Fruit fly (Drosophila melanogaster) whole organism, adult: ENCODE results near the gene CG8289.

Source experiments
- CG11617 ChIP-seq: fragments of 200-800 bp; sonication (Bioruptor generic); optimal IDR thresholded peaks from 2 replicates; lab custom pipeline; 2017; ENCODE audit warnings: mild to moderate bottlenecking, missing biosample characterization, missing genetic modification reagents, missing genetic modification characterization
- CG12768 ChIP-seq: fragments of 200-800 bp; sonication (Bioruptor generic); optimal IDR thresholded peaks from 2 replicates; lab custom pipeline; 2017; ENCODE audit warnings: missing biosample characterization, missing genetic modification characterization, mild to moderate bottlenecking, moderate library complexity, missing genetic modification reagents
- CG14711 ChIP-seq: fragments of 200-800 bp; sonication (Bioruptor generic); optimal IDR thresholded peaks from 2 replicates; lab custom pipeline; 2018; ENCODE audit warnings: missing biosample characterization, mild to moderate bottlenecking, missing genetic modification characterization, moderate library complexity
- CG1620 ChIP-seq: fragments of 200-800 bp; sonication (Bioruptor generic); optimal IDR thresholded peaks from 2 replicates; lab custom pipeline; 2016; ENCODE audit warnings: missing biosample characterization, missing genetic modification characterization
- CG33017 ChIP-seq: fragments of 200-800 bp; sonication (Bioruptor generic); optimal IDR thresholded peaks from 2 replicates; lab custom pipeline; 2018; ENCODE audit warnings: missing biosample characterization, mild to moderate bottlenecking, missing genetic modification characterization, moderate library complexity
- CG5204 ChIP-seq: fragments of 200-800 bp; sonication (Bioruptor generic); optimal IDR thresholded peaks from 2 replicates; lab custom pipeline; 2016; ENCODE audit warnings: missing biosample characterization, missing genetic modification characterization
- CG7045 ChIP-seq: fragments of 200-800 bp; sonication (Bioruptor generic); optimal IDR thresholded peaks from 2 replicates; lab custom pipeline; 2017; ENCODE audit warnings: missing biosample characterization, mild to moderate bottlenecking, missing genetic modification characterization
- CG7101 ChIP-seq: fragments of 200-800 bp; sonication (Bioruptor generic); optimal IDR thresholded peaks from 2 replicates; lab custom pipeline; 2018; ENCODE audit warnings: missing biosample characterization, mild to moderate bottlenecking, missing genetic modification characterization, moderate library complexity
- Clk ChIP-seq: fragments of 200-800 bp; sonication (Bioruptor generic); optimal IDR thresholded peaks from 2 replicates; lab custom pipeline; 2017; ENCODE audit warnings: missing biosample characterization, missing genetic modification characterization
- Crg-1 ChIP-seq: fragments of 200-800 bp; sonication (Bioruptor generic); optimal IDR thresholded peaks from 2 replicates; lab custom pipeline; 2016; ENCODE audit warnings: missing biosample characterization, missing genetic modification characterization
- Hr96 ChIP-seq: fragments of 200-800 bp; sonication (Bioruptor generic); optimal IDR thresholded peaks from 2 replicates; lab custom pipeline; 2016; ENCODE audit warnings: missing biosample characterization, missing genetic modification characterization
- Mnt ChIP-seq: fragments of 200-800 bp; sonication (Bioruptor generic); optimal IDR thresholded peaks from 2 replicates; lab custom pipeline; 2016; ENCODE audit warnings: missing biosample characterization, mild to moderate bottlenecking, missing genetic modification characterization
- bab1 ChIP-seq: fragments of 200-800 bp; sonication (Bioruptor generic); optimal IDR thresholded peaks from 3 replicates; lab custom pipeline; 2019; ENCODE audit warnings: missing biosample characterization, mild to moderate bottlenecking, missing genetic modification characterization, moderate library complexity
- cic ChIP-seq: fragments of 200-800 bp; sonication (Bioruptor generic); optimal IDR thresholded peaks from 2 replicates; lab custom pipeline; 2017; ENCODE audit warnings: missing biosample characterization, mild to moderate bottlenecking, missing genetic modification characterization, moderate library complexity
- cnc ChIP-seq, 2 experiments: fragments of >200 bp; optimal IDR thresholded peaks; 2 replicates each; lab custom pipeline; 2017
- kay ChIP-seq: fragments of 200-800 bp; sonication (Bioruptor generic); peaks from one replicate; lab custom pipeline; 2016; ENCODE audit warnings: missing biosample characterization, missing genetic modification characterization, borderline replicate concordance
- ovo ChIP-seq: fragments of 200-800 bp; sonication (Bioruptor generic); optimal IDR thresholded peaks from 2 replicates; lab custom pipeline; 2016; ENCODE audit warnings: missing biosample characterization, missing genetic modification characterization
- pad ChIP-seq: fragments of 200-800 bp; sonication (Bioruptor generic); optimal IDR thresholded peaks from 3 replicates; lab custom pipeline; 2017; ENCODE audit warnings: missing biosample characterization, missing genetic modification characterization, mild to moderate bottlenecking, moderate library complexity, missing genetic modification reagents
- tj ChIP-seq: fragments of 200-800 bp; sonication (Bioruptor generic); optimal IDR thresholded peaks from 3 replicates; lab custom pipeline; 2017; ENCODE audit warnings: missing biosample characterization, mild to moderate bottlenecking, missing genetic modification characterization, moderate library complexity
- toe ChIP-seq: fragments of 200-800 bp; sonication (Bioruptor generic); optimal IDR thresholded peaks from 2 replicates; lab custom pipeline; 2016; ENCODE audit warnings: missing biosample characterization, missing genetic modification characterization

The CG8289 gene

DNA sequence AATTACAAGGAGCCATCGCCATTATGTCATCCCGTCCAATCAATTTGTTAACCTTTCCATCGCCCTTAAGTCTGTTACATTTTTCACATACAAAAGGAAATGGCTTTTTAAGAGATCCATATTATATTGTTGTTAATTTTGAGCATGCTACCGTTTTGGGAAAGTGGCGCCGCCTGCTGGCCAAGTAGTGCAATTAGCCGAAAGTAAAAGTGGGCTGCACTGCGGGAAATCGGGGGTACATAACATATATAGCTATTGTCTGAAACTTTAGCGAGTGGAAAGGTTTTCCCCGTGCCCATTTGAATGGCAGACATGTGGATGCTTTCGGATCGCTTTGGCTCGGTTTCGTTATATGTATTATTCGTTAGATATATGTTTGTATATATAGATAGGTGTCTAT lies 50.0 kb downstream of the CG8289 start:
- TF ChIP-seq CG11617, result no peak

- TF ChIP-seq kay (no peak), CG7101 (tag; lab: Kevin White, UChicago) (no peak), Hr96 (GFP tag; lab: Kevin White, UChicago) (no peak), tj (GFP tag; lab: Kevin White, UChicago) (no peak), Crg-1 (GFP tag; lab: Kevin White, UChicago) (no peak), bab1 (GFP tag; lab: Kevin White, UChicago) (no peak), Clk (no peak), CG12768 (no peak), cic (GFP tag; lab: Kevin White, UChicago) (no peak), CG14711 (tag; lab: Kevin White, UChicago) (no peak), CG1620 (no peak), pad (no peak), toe (GFP tag; lab: Kevin White, UChicago) (no peak), ovo (GFP tag; lab: Kevin White, UChicago) (no peak), CG5204 (GFP tag; lab: Kevin White, UChicago) (no peak), CG11617 (no peak), CG7045 (GFP tag; lab: Kevin White, UChicago) (no peak), cnc (optimal IDR thresholded peaks at IDR 0.05; lab: Kevin White, UChicago) (no peak), Mnt (no peak), CG33017 (tag; lab: Kevin White, UChicago) (no peak)
Measured at dm6 chrX:17583706-17584105, 52.1 kb downstream of the CG8289 start.
